Worm (Caenorhabditis elegans) whole organism, young adult: ENCODE results near the gene F22E5.17.

ENCODE experiments used
- B0035.1 ChIP-seq: sonication (generic microtip); optimal IDR thresholded peaks from 2 replicates; lab custom pipeline; 2016; ENCODE audit warnings: missing genetic modification characterization, mild to moderate bottlenecking, missing compliant biosample characterization, missing genotype, missing genetic modification reagents
- F52B5.7 ChIP-seq: sonication (generic microtip); optimal IDR thresholded peaks from 2 replicates; lab custom pipeline; 2016; ENCODE audit warnings: mild to moderate bottlenecking, missing genetic modification characterization, missing compliant biosample characterization
- Y67H2A.10 ChIP-seq: fragments of 200-800 bp; sonication (Bioruptor generic); conservative IDR thresholded peaks from 2 replicates; pipeline ENCODE4 v1.3.6; 2022; ENCODE audit warnings: missing genetic modification reagents, missing genetic modification characterization, missing compliant biosample characterization
- die-1 ChIP-seq: sonication (generic microtip); optimal IDR thresholded peaks from 2 replicates; lab custom pipeline; 2016; ENCODE audit warnings: missing genotype, mild to moderate bottlenecking, missing genetic modification characterization, missing compliant biosample characterization
- fkh-3 ChIP-seq: sonication (generic microtip); optimal IDR thresholded peaks from 2 replicates; lab custom pipeline; 2016; ENCODE audit warnings: mild to moderate bottlenecking, missing genetic modification characterization, missing compliant biosample characterization
- lin-40 ChIP-seq: sonication (generic microtip); optimal IDR thresholded peaks from 2 replicates; lab custom pipeline; 2016; ENCODE audit warnings: missing genetic modification characterization, mild to moderate bottlenecking, missing compliant biosample characterization, missing genotype, missing genetic modification reagents
- madf-10 ChIP-seq: sonication (generic microtip); optimal IDR thresholded peaks from 2 replicates; lab custom pipeline; 2016; ENCODE audit warnings: mild to moderate bottlenecking, missing genetic modification characterization, missing compliant biosample characterization
- madf-3 ChIP-seq: fragments of 200-800 bp; sonication (Bioruptor generic); IDR thresholded peaks from 2 replicates; pipeline ENCODE4 v1.3.6; 2022; ENCODE audit warnings: missing genetic modification reagents, missing genetic modification characterization, missing compliant biosample characterization
- nhr-90 ChIP-seq: sonication (generic microtip); optimal IDR thresholded peaks from 2 replicates; lab custom pipeline; 2016; ENCODE audit warnings: missing genotype, mild to moderate bottlenecking, missing genetic modification characterization, missing compliant biosample characterization
- pha-4 ChIP-seq: fragments of 150-350 bp; sonication (generic microtip); optimal IDR thresholded peaks from 2 replicates; lab custom pipeline; 2014; ENCODE audit warnings: missing biosample characterization, missing genetic modification reagents, missing genetic modification characterization
- sea-2 ChIP-seq: fragments of 200-800 bp; sonication (Bioruptor generic); IDR thresholded peaks from 2 replicates; pipeline ENCODE4 v1.3.6; 2022; ENCODE audit warnings: missing genetic modification characterization, missing compliant biosample characterization
- somi-1 ChIP-seq: fragments of 200-800 bp; sonication (Bioruptor generic); optimal IDR thresholded peaks from 2 replicates; lab custom pipeline; 2018; ENCODE audit warnings: mild to moderate bottlenecking, missing genetic modification characterization, missing compliant biosample characterization
- unc-130 ChIP-seq: sonication (generic microtip); optimal IDR thresholded peaks from 2 replicates; lab custom pipeline; 2016; ENCODE audit warnings: missing genetic modification reagents, missing genetic modification characterization, missing compliant biosample characterization
- ztf-3 ChIP-seq: fragments of 200-800 bp; sonication (Bioruptor generic); optimal IDR thresholded peaks from 2 replicates; lab custom pipeline; 2018; ENCODE audit warnings: mild to moderate bottlenecking, missing genetic modification characterization, missing compliant biosample characterization

DNA sequence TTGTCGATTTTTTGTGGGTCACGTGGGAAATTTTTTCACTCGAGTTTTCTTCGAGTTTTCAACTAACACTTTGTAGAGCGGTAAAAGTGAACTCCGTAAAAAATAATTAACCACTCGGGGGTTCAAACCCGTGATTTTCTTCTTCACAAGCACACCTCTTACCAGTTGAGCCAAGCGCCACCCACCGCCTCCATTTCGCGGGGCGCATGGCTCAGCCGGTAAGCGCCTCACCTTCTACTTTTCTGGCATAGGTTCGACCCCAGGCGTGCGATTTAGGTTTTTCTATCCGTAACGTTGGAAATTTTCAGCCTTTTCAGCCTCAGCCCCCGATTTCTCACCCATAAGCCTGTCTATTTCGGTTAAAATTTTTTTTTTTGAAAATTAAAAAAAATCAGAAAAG, 44.2 kb downstream of the F22E5.17 start:
- TF ChIP-seq fkh-3 (no peak), ztf-3 (no peak), die-1 (tag; lab: Kevin White, UChicago) (no peak), madf-10 (tag; lab: Kevin White, UChicago) (no peak), somi-1 (GFP tag; lab: Kevin White, UChicago) (no peak), lin-40 (tag; lab: Kevin White, UChicago) (no peak), pha-4 (tag; lab: Kevin White, UChicago) (no peak), madf-3 (no peak), B0035.1 (no peak), nhr-90 (no peak), F52B5.7 (tag; lab: Kevin White, UChicago) (no peak), Y67H2A.10 (GFP tag; lab: Robert Waterston, UW) (no peak), sea-2 (GFP tag; lab: Robert Waterston, UW) (no peak), unc-130 (no peak)
